Worm (Caenorhabditis elegans): Measurements from ENCODE around the gene W03F9.4.

DNA sequence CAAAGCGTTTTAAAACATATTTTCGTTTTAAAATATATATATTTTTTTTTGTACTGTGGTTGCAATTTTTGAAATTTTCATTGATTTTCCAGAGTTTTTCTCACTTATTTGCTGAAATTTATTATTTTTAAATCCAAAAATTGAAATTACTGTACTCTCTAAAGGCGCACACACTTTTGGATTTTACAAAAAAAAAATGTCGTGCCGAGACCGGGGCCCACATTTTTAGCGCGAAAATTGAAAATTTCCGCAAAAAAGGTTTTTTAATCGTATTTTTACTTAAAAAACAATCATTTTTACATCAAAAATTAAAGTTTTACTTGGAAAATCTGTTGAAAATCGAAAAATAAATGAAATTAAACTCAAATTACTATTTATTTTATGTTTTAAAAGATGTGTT lies 33.9 kb upstream of the W03F9.4 start:
- no peak for TF ChIP-seq jun-1 (tag; optimal IDR thresholded peaks at IDR 0.05)
- TF ChIP-seq zag-1 (tag; optimal IDR thresholded peaks at IDR 0.05), result no peak
- no peak for TF ChIP-seq fos-1 (tag; optimal IDR thresholded peaks at IDR 0.05)
- TF ChIP-seq lin-13 (GFP tag; optimal IDR thresholded peaks at IDR 0.05), result no peak
- no peak for TF ChIP-seq nhr-237 (tag; optimal IDR thresholded peaks at IDR 0.05)
- no peak for TF ChIP-seq ama-1 (optimal IDR thresholded peaks at IDR 0.05)
- TF ChIP-seq mep-1 (tag; optimal IDR thresholded peaks at IDR 0.05), result no peak
- TF ChIP-seq ceh-82 (tag; optimal IDR thresholded peaks at IDR 0.05), result no peak
- TF ChIP-seq aly-2 (tag; optimal IDR thresholded peaks at IDR 0.05), result no peak
- no peak for TF ChIP-seq elt-3 (tag; optimal IDR thresholded peaks at IDR 0.05)
- no peak for TF ChIP-seq ceh-90 (tag; optimal IDR thresholded peaks at IDR 0.05)
- no peak for TF ChIP-seq fkh-10 (GFP tag; optimal IDR thresholded peaks at IDR 0.05)
- TF ChIP-seq C16A3.4 (tag; optimal IDR thresholded peaks at IDR 0.05), result no peak

Measured in whole organism, L1 larva.